Fruit fly (Drosophila melanogaster) whole organism, embryonic: ENCODE data around the gene ND-B18.

Source experiments
- B-H2 ChIP-seq: fragments of 200-800 bp; sonication (Bioruptor generic); optimal IDR thresholded peaks from 2 replicates; lab custom pipeline; 2018; ENCODE audit warnings: missing biosample characterization, mild to moderate bottlenecking, missing genetic modification characterization
- CG10267 ChIP-seq: fragments of 200-800 bp; sonication (Bioruptor generic); optimal IDR thresholded peaks from 2 replicates; lab custom pipeline; 2018; ENCODE audit warnings: missing biosample characterization, mild to moderate bottlenecking, missing genetic modification characterization, moderate library complexity
- CG11504 ChIP-seq: fragments of 200-800 bp; sonication (Bioruptor generic); optimal IDR thresholded peaks from 3 replicates; lab custom pipeline; 2019; ENCODE audit warnings: missing biosample characterization, mild to moderate bottlenecking, missing genetic modification characterization, moderate library complexity
- CG11560 ChIP-seq: fragments of 200-800 bp; sonication (Bioruptor generic); IDR thresholded peaks from 3 replicates; pipeline ENCODE4 v1.3.6; 2022; ENCODE audit warnings: missing biosample characterization, missing genetic modification characterization
- CG12155 ChIP-seq: fragments of 200-800 bp; sonication (Bioruptor generic); optimal IDR thresholded peaks from 3 replicates; lab custom pipeline; 2016; ENCODE audit warnings: missing biosample characterization, missing genetic modification characterization
- CG12299 ChIP-seq: fragments of 200-800 bp; sonication (Bioruptor generic); optimal IDR thresholded peaks from 2 replicates; lab custom pipeline; 2018; ENCODE audit warnings: missing biosample characterization, mild to moderate bottlenecking, missing genetic modification characterization
- CG12769 ChIP-seq: fragments of 200-800 bp; sonication (Bioruptor generic); optimal IDR thresholded peaks from 2 replicates; lab custom pipeline; 2019; ENCODE audit warnings: missing biosample characterization, mild to moderate bottlenecking, missing genetic modification characterization, moderate library complexity
- CG1602 ChIP-seq: fragments of 200-800 bp; sonication (Bioruptor generic); optimal IDR thresholded peaks from 3 replicates; lab custom pipeline; 2016; ENCODE audit warnings: missing biosample characterization, missing genetic modification characterization
- CG1647 ChIP-seq: fragments of 200-800 bp; sonication (Bioruptor generic); optimal IDR thresholded peaks from 3 replicates; lab custom pipeline; 2016; ENCODE audit warnings: missing biosample characterization, missing genetic modification characterization
- CG16779 ChIP-seq: fragments of 200-800 bp; sonication (Bioruptor generic); IDR thresholded peaks from 2 replicates; pipeline ENCODE4 v1.3.6; 2022; ENCODE audit warnings: missing biosample characterization, missing genetic modification characterization
- CG2678 ChIP-seq: fragments of 200-800 bp; sonication (Bioruptor generic); optimal IDR thresholded peaks from 3 replicates; lab custom pipeline; 2019; ENCODE audit warnings: missing biosample characterization, mild to moderate bottlenecking, missing genetic modification characterization, moderate library complexity
- CG2712 ChIP-seq: fragments of 200-800 bp; optimal IDR thresholded peaks from 3 replicates; lab custom pipeline; 2019; ENCODE audit warnings: missing biosample characterization, mild to moderate bottlenecking, missing genetic modification characterization, moderate library complexity
- CG32532 ChIP-seq: fragments of 200-800 bp; sonication (Bioruptor generic); IDR thresholded peaks from 2 replicates; pipeline ENCODE4 v1.3.6; 2022; ENCODE audit warnings: missing biosample characterization, missing genetic modification characterization
- CG32767 ChIP-seq: fragments of 200-800 bp; sonication (Bioruptor generic); IDR thresholded peaks from 2 replicates; pipeline ENCODE4 v1.3.6; 2022; ENCODE audit warnings: missing biosample characterization, missing genetic modification characterization
- CG3847 ChIP-seq: fragments of 200-800 bp; sonication (Bioruptor generic); IDR thresholded peaks from 2 replicates; pipeline ENCODE4 v1.3.6; 2022; ENCODE audit warnings: missing biosample characterization, missing genetic modification characterization
- CG5953 ChIP-seq: fragments of 200-800 bp; sonication (Bioruptor generic); IDR thresholded peaks from 2 replicates; pipeline ENCODE4 v1.3.6; 2022; ENCODE audit warnings: missing biosample characterization, missing genetic modification characterization
- CG6689 ChIP-seq: fragments of 200-800 bp; sonication (Bioruptor generic); IDR thresholded peaks from 2 replicates; pipeline ENCODE4 v1.3.6; 2022; ENCODE audit warnings: missing biosample characterization, missing genetic modification characterization
- CG7372 ChIP-seq: fragments of 200-800 bp; sonication (Bioruptor generic); IDR thresholded peaks from 2 replicates; pipeline ENCODE4 v1.3.6; 2022; ENCODE audit warnings: missing biosample characterization, missing genetic modification characterization
- CG7556 ChIP-seq: fragments of 200-800 bp; sonication (Bioruptor generic); optimal IDR thresholded peaks from 2 replicates; lab custom pipeline; 2017; ENCODE audit warnings: missing biosample characterization, mild to moderate bottlenecking, missing genetic modification characterization
- CG8281 ChIP-seq: fragments of 200-800 bp; sonication (Bioruptor generic); optimal IDR thresholded peaks from 2 replicates; lab custom pipeline; 2018; ENCODE audit warnings: missing biosample characterization, mild to moderate bottlenecking, missing genetic modification characterization, moderate library complexity
- CG8290 ChIP-seq, 3 experiments: fragments of 200-800 bp; sonication (Bioruptor generic); optimal IDR thresholded peaks; 2 replicates each; lab custom pipeline; 2016 to 2019; ENCODE audit warnings: missing biosample characterization in 3 of 3, missing genetic modification characterization in 3 of 3, mild to moderate bottlenecking in 2 of 3, moderate library complexity in 1 of 3
- CG9876 ChIP-seq: fragments of 200-800 bp; sonication (Bioruptor generic); optimal IDR thresholded peaks from 2 replicates; lab custom pipeline; 2016; ENCODE audit warnings: missing biosample characterization, missing genetic modification characterization
- Chrac-16 ChIP-seq: fragments of 200-800 bp; sonication (Bioruptor generic); optimal IDR thresholded peaks from 3 replicates; lab custom pipeline; 2016; ENCODE audit warnings: missing biosample characterization, missing genetic modification characterization
- D19B ChIP-seq: fragments of 200-800 bp; sonication (Bioruptor generic); optimal IDR thresholded peaks from 2 replicates; lab custom pipeline; 2017; ENCODE audit warnings: missing biosample characterization, mild to moderate bottlenecking, missing genetic modification characterization
- HHEX ChIP-seq: fragments of 200-800 bp; sonication (Bioruptor generic); optimal IDR thresholded peaks from 3 replicates; lab custom pipeline; 2017; ENCODE audit warnings: missing biosample characterization, mild to moderate bottlenecking, missing genetic modification characterization, missing genetic modification reagents
- Med ChIP-seq: fragments of 200-800 bp; sonication (Bioruptor generic); peaks from one replicate; lab custom pipeline; 2016; ENCODE audit warnings: missing biosample characterization, missing genetic modification characterization, mild to moderate bottlenecking, inconsistent platforms, moderate library complexity
- Opbp ChIP-seq: fragments of 200-800 bp; sonication (Bioruptor generic); IDR thresholded peaks from 3 replicates; pipeline ENCODE4 v1.3.6; 2022; ENCODE audit warnings: missing biosample characterization, missing genetic modification characterization; ENCODE audit not compliant: partially characterized antibody
- Pdp1 ChIP-seq, 2 experiments: fragments of 200-800 bp; sonication (Bioruptor generic); optimal IDR thresholded peaks; 3 replicates each; lab custom pipeline; 2016; ENCODE audit warnings: missing biosample characterization in 2 of 2, missing genetic modification characterization in 2 of 2, mild to moderate bottlenecking in 1 of 2, moderate library complexity in 1 of 2
- Trl ChIP-seq, 3 experiments: fragments of >200 bp in 2 of 3; fragments of 200-800 bp in 1 of 3; sonication (Bioruptor generic) in 1 of 3; optimal IDR thresholded peaks; 2 replicates in 1 of 3; 3 replicates in 2 of 3; lab custom pipeline; 2016 to 2017; ENCODE audit warnings: missing biosample characterization in 1 of 3, missing genetic modification characterization in 1 of 3
- Usf ChIP-seq: fragments of 200-800 bp; sonication (Bioruptor generic); optimal IDR thresholded peaks from 2 replicates; lab custom pipeline; 2017; ENCODE audit warnings: missing genotype, missing biosample characterization, missing genetic modification characterization
- Xrp1 ChIP-seq: fragments of 200-800 bp; sonication (Bioruptor generic); IDR thresholded peaks from 2 replicates; pipeline ENCODE4 v1.3.6; 2022; ENCODE audit warnings: missing biosample characterization, missing genetic modification characterization
- ac ChIP-seq: fragments of 200-800 bp; sonication (Bioruptor generic); optimal IDR thresholded peaks from 3 replicates; lab custom pipeline; 2017; ENCODE audit warnings: missing biosample characterization, mild to moderate bottlenecking, missing genetic modification characterization
- crc ChIP-seq: fragments of 200-800 bp; sonication (Bioruptor generic); optimal IDR thresholded peaks from 2 replicates; lab custom pipeline; 2016; ENCODE audit warnings: missing biosample characterization, missing genetic modification characterization
- danr ChIP-seq: fragments of 200-800 bp; sonication (Bioruptor generic); IDR thresholded peaks from 2 replicates; pipeline ENCODE4 v1.3.6; 2022; ENCODE audit warnings: missing biosample characterization, missing genetic modification characterization
- disco-r ChIP-seq: fragments of 200-800 bp; sonication (Bioruptor generic); optimal IDR thresholded peaks from 2 replicates; lab custom pipeline; 2016; ENCODE audit warnings: missing biosample characterization, missing genetic modification characterization
- en ChIP-seq: fragments of 200-800 bp; sonication (Bioruptor generic); optimal IDR thresholded peaks from 2 replicates; lab custom pipeline; 2016; ENCODE audit warnings: missing biosample characterization, missing genetic modification characterization
- ftz-f1 ChIP-seq: fragments of 200-800 bp; sonication (Bioruptor generic); optimal IDR thresholded peaks from 2 replicates; lab custom pipeline; 2016; ENCODE audit warnings: missing biosample characterization, missing genetic modification characterization
- kay ChIP-seq: fragments of 200-800 bp; sonication (Bioruptor generic); optimal IDR thresholded peaks from 2 replicates; lab custom pipeline; 2016; ENCODE audit warnings: missing biosample characterization, missing genetic modification characterization
- lbe ChIP-seq: fragments of 200-800 bp; sonication (Bioruptor generic); optimal IDR thresholded peaks from 2 replicates; lab custom pipeline; 2016; ENCODE audit warnings: missing biosample characterization, mild to moderate bottlenecking, missing genetic modification characterization
- maf-S ChIP-seq: fragments of 200-800 bp; sonication (Bioruptor generic); optimal IDR thresholded peaks from 2 replicates; lab custom pipeline; 2016; ENCODE audit warnings: missing biosample characterization, missing genetic modification characterization
- onecut ChIP-seq: fragments of 200-800 bp; sonication (Bioruptor generic); IDR thresholded peaks from 2 replicates; pipeline ENCODE4 v1.3.6; 2022; ENCODE audit warnings: missing biosample characterization, missing genetic modification characterization
- p53 ChIP-seq: fragments of 200-800 bp; sonication (Bioruptor generic); optimal IDR thresholded peaks from 2 replicates; lab custom pipeline; 2016; ENCODE audit warnings: missing biosample characterization, missing genetic modification characterization
- pum ChIP-seq: fragments of 200-800 bp; sonication (Bioruptor generic); optimal IDR thresholded peaks from 2 replicates; lab custom pipeline; 2016; ENCODE audit warnings: missing biosample characterization, missing genetic modification characterization
- slbo ChIP-seq: fragments of 200-800 bp; sonication (Bioruptor generic); IDR thresholded peaks from 2 replicates; pipeline ENCODE4 v1.3.6; 2022; ENCODE audit warnings: missing biosample characterization, missing genetic modification characterization
- sqz ChIP-seq: fragments of 200-800 bp; sonication (Bioruptor generic); optimal IDR thresholded peaks from 3 replicates; lab custom pipeline; 2018; ENCODE audit warnings: missing biosample characterization, mild to moderate bottlenecking, missing genetic modification characterization
- sug ChIP-seq: fragments of 200-800 bp; optimal IDR thresholded peaks from 2 replicates; lab custom pipeline; 2019; ENCODE audit warnings: missing biosample characterization, mild to moderate bottlenecking, missing genetic modification characterization, moderate library complexity
- tin ChIP-seq: fragments of 200-800 bp; sonication (Bioruptor generic); optimal IDR thresholded peaks from 3 replicates; lab custom pipeline; 2016; ENCODE audit warnings: missing biosample characterization, missing genetic modification characterization
- trh ChIP-seq: fragments of 200-800 bp; sonication (Bioruptor generic); optimal IDR thresholded peaks from 2 replicates; lab custom pipeline; 2016; ENCODE audit warnings: missing biosample characterization, missing genetic modification characterization
- zen ChIP-seq: fragments of 200-800 bp; sonication (Bioruptor generic); optimal IDR thresholded peaks from 3 replicates; lab custom pipeline; 2018; ENCODE audit warnings: missing biosample characterization, mild to moderate bottlenecking, missing genetic modification characterization, moderate library complexity
- zfh1 ChIP-seq: fragments of 200-800 bp; sonication (Bioruptor generic); IDR thresholded peaks from 3 replicates; pipeline ENCODE4 v1.3.6; 2022; ENCODE audit warnings: missing biosample characterization, missing genetic modification characterization

ND-B18 gene

DNA sequence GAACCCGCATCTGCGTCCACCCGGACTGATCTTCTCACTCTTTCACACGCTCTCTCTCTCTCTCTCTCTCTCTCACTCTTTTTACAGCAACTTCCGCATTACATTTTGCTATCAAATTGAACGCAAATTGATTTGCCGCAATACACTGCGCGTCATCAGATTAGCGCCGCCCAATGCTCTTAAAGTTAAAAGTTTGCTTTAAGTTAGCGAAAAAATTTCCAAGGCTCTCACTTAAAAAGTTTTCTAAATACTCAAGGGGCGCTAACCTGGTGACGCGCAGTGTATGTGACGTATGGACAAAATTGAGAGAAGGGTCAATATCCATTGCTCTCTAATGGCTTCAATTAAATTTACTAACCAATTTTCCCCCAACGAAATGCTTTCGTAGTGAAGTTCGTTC, 41.3 kb upstream of the ND-B18 start (continued):
- TF ChIP-seq zen (tag; lab: Kevin White, UChicago) (peak; percentile 78), CG10267 (tag; lab: Kevin White, UChicago) (peak; percentile 78), CG5953 (peak; percentile 67), CG7372 (peak; percentile 71), Med (GFP tag; lab: Kevin White, UChicago) (peak; percentile 98), disco-r (peak; percentile 59), kay (GFP tag; lab: Kevin White, UChicago) (peak; percentile 59), CG8281 (tag; lab: Kevin White, UChicago) (peak; percentile 75), sug (peak; percentile 80), CG32767 (GFP tag; lab: Robert Waterston, UW) (peak; percentile 85), CG9876 (GFP tag; lab: Kevin White, UChicago) (peak; percentile 73), CG11504 (tag; lab: Kevin White, UChicago) (peak; percentile 90), Chrac-16 (GFP tag; lab: Kevin White, UChicago) (peak; percentile 80), CG7556 (GFP tag; lab: Kevin White, UChicago) (peak; percentile 83), CG6689 (GFP tag; lab: Robert Waterston, UW) (peak; percentile 74), CG2712 (tag; lab: Kevin White, UChicago) (peak; percentile 90), sqz (GFP tag; lab: Kevin White, UChicago) (peak; percentile 65), en (GFP tag; lab: Kevin White, UChicago) (peak; percentile 77), Trl (optimal IDR thresholded peaks at IDR 0.05; lab: Kevin White, UChicago) (peak; percentile 18 to 42), Trl (GFP tag; optimal IDR thresholded peaks at IDR 0.05; lab: Kevin White, UChicago) (peak; percentile 85), CG11560 (tag; lab: Robert Waterston, UW) (peak; percentile 62; the same call in 2 of the 3 replicates), CG16779 (0 out of 2 replicates have a peak, but pooled peaks have one; percentile 33), slbo (GFP tag; lab: Robert Waterston, UW) (peak; percentile 90), CG12769 (peak; percentile 85), CG2678 (tag; lab: Kevin White, UChicago) (peak; percentile 89), trh (GFP tag; lab: Kevin White, UChicago) (peak; percentile 50), B-H2 (peak; percentile 80), Pdp1 (GFP tag; optimal IDR thresholded peaks at IDR 0.05; lab: Kevin White, UChicago) (peak; percentile 84 to 87), CG3847 (GFP tag; lab: Robert Waterston, UW) (peak; percentile 84), CG1602 (GFP tag; lab: Kevin White, UChicago) (peak; percentile 79), ftz-f1 (GFP tag; lab: Kevin White, UChicago) (no peak), CG32532 (peak; percentile 82), CG8290 (GFP tag; optimal IDR thresholded peaks at IDR 0.05; lab: Kevin White, UChicago) (peak; percentile 56), CG8290 (tag; optimal IDR thresholded peaks at IDR 0.05; lab: Kevin White, UChicago) (peak in 1 of 2 experiments; percentile 80), danr (GFP tag; lab: Robert Waterston, UW) (peak; percentile 48; the same call in 1 of the 2 replicates), p53 (GFP tag; lab: Kevin White, UChicago) (peak; percentile 71), Opbp (GFP tag; lab: Robert Waterston, UW) (no peak), crc (GFP tag; lab: Kevin White, UChicago) (peak; percentile 78), CG12299 (tag; lab: Kevin White, UChicago) (peak; percentile 72), lbe (GFP tag; lab: Kevin White, UChicago) (no peak), D19B (GFP tag; lab: Kevin White, UChicago) (peak; percentile 62), CG1647 (GFP tag; lab: Kevin White, UChicago) (peak; percentile 84), CG12155 (peak; percentile 71), HHEX (peak; percentile 86), maf-S (GFP tag; lab: Kevin White, UChicago) (peak; percentile 77), Usf (GFP tag; lab: Kevin White, UChicago) (peak; percentile 48), pum (peak; percentile 87), onecut (GFP tag; lab: Robert Waterston, UW) (peak; percentile 79), Xrp1 (GFP tag; lab: Robert Waterston, UW) (peak; percentile 85), ac (peak; percentile 56), tin (GFP tag; lab: Kevin White, UChicago) (peak; percentile 79), zfh1 (peak; percentile 88)
